Fruit fly (Drosophila melanogaster): Measurements from ENCODE around the gene Paf-AHalpha.

The Paf-AHalpha gene

dm6 chrX:15778846-15779245 lies 6.5 kb downstream of the Paf-AHalpha start, which contains the start of gene CG43673:
Gene CG43673 (plus strand): TSS chrX:15779146.
- no peak for TF ChIP-seq Snoo (tag; optimal IDR thresholded peaks at IDR 0.05)
- TF ChIP-seq CG14655 (GFP tag; optimal IDR thresholded peaks at IDR 0.05): no peak
- TF ChIP-seq CG15710 (tag; optimal IDR thresholded peaks at IDR 0.05): no peak
- no peak for TF ChIP-seq fd96Ca (GFP tag; IDR thresholded peaks at IDR 0.05)
- no peak for TF ChIP-seq CG32121 (GFP tag; IDR thresholded peaks at IDR 0.05)
- TF ChIP-seq Ets98B (GFP tag; IDR thresholded peaks at IDR 0.05): no peak
- TF ChIP-seq CG17806 (tag; optimal IDR thresholded peaks at IDR 0.05): no peak
- no peak for TF ChIP-seq CG9948 (tag; optimal IDR thresholded peaks at IDR 0.05)
- TF ChIP-seq CG8301 (tag; optimal IDR thresholded peaks at IDR 0.05): no peak
- no peak for TF ChIP-seq Pif1B (GFP tag; optimal IDR thresholded peaks at IDR 0.05)
- no peak for TF ChIP-seq Pif1A (GFP tag; optimal IDR thresholded peaks at IDR 0.05)
- no peak for TF ChIP-seq EcR (GFP tag; optimal IDR thresholded peaks at IDR 0.05)
- TF ChIP-seq CG12605 (GFP tag; IDR thresholded peaks at IDR 0.05): no peak
- no peak for TF ChIP-seq CG4496 (GFP tag; IDR thresholded peaks at IDR 0.05)

- no peak for TF ChIP-seq rn (GFP tag; IDR thresholded peaks at IDR 0.05)
- no peak for TF ChIP-seq CG14655 (GFP tag; optimal IDR thresholded peaks at IDR 0.05)
- TF ChIP-seq CG13204 (GFP tag; optimal IDR thresholded peaks at IDR 0.05): no peak
- no peak for TF ChIP-seq CG4496 (GFP tag; IDR thresholded peaks at IDR 0.05)
These were observed 12.7 kb downstream of the Paf-AHalpha start, which contains the start of gene CG43672 for dm6 chrX:15772663-15773062. Gene CG43672 (plus strand): TSS chrX:15772963.

dm6 chrX:15769457-15769856 lies 15.9 kb downstream of the Paf-AHalpha start, which contains the start of gene CG33172:
Gene CG33172 (plus strand): TSS chrX:15769664.
- no peak for TF ChIP-seq CG32121 (GFP tag; IDR thresholded peaks at IDR 0.05)
- no peak for TF ChIP-seq CG17806 (tag; optimal IDR thresholded peaks at IDR 0.05)
- no peak for TF ChIP-seq CG34367 (tag; optimal IDR thresholded peaks at IDR 0.05)
- no peak for TF ChIP-seq CG9948 (tag; optimal IDR thresholded peaks at IDR 0.05)
- no peak for TF ChIP-seq CG14655 (GFP tag; optimal IDR thresholded peaks at IDR 0.05)
- TF ChIP-seq gl (tag; optimal IDR thresholded peaks at IDR 0.05): no peak
- TF ChIP-seq rn (GFP tag; IDR thresholded peaks at IDR 0.05): no peak
- TF ChIP-seq CG13204 (GFP tag; optimal IDR thresholded peaks at IDR 0.05): no peak
- no peak for TF ChIP-seq CG8301 (tag; optimal IDR thresholded peaks at IDR 0.05)
- TF ChIP-seq Ets98B (GFP tag; IDR thresholded peaks at IDR 0.05): no peak
- TF ChIP-seq CG12605 (GFP tag; IDR thresholded peaks at IDR 0.05): no peak
- TF ChIP-seq CG8159 (tag; optimal IDR thresholded peaks at IDR 0.05): no peak
- no peak for TF ChIP-seq Snoo (tag; optimal IDR thresholded peaks at IDR 0.05)
- no peak for TF ChIP-seq Pif1A (GFP tag; optimal IDR thresholded peaks at IDR 0.05)
- no peak for TF ChIP-seq CG10348 (GFP tag; IDR thresholded peaks at IDR 0.05)
- no peak for TF ChIP-seq Pif1B (GFP tag; optimal IDR thresholded peaks at IDR 0.05)

dm6 chrX:15766395-15766866 lies 19.0 kb downstream of the Paf-AHalpha start, which contains the start of gene CG8952:
Gene CG8952 (minus strand): TSS chrX:15766445.
- TF ChIP-seq Snoo (tag; optimal IDR thresholded peaks at IDR 0.05) (no peak), CG9948 (tag; optimal IDR thresholded peaks at IDR 0.05) (no peak), rn (GFP tag; IDR thresholded peaks at IDR 0.05) (no peak), EcR (GFP tag; optimal IDR thresholded peaks at IDR 0.05) (no peak), Pif1A (GFP tag; optimal IDR thresholded peaks at IDR 0.05) (no peak), gl (tag; optimal IDR thresholded peaks at IDR 0.05) (no peak), CG32121 (GFP tag; IDR thresholded peaks at IDR 0.05) (no peak), CG34367 (tag; optimal IDR thresholded peaks at IDR 0.05) (no peak), D1 (tag; optimal IDR thresholded peaks at IDR 0.05) (no peak), CG12605 (GFP tag; IDR thresholded peaks at IDR 0.05) (no peak), CG4496 (GFP tag; IDR thresholded peaks at IDR 0.05) (no peak), fd96Ca (GFP tag; IDR thresholded peaks at IDR 0.05) (no peak), Ets98B (GFP tag; IDR thresholded peaks at IDR 0.05) (no peak), CG13204 (GFP tag; optimal IDR thresholded peaks at IDR 0.05) (no peak)

dm6 chrX:15762723-15763122 lies 22.7 kb downstream of the Paf-AHalpha start, which contains the start of gene Polr3A:
Gene Polr3A (plus strand): TSS chrX:15762956.
- TF ChIP-seq gl (tag; optimal IDR thresholded peaks at IDR 0.05) (no peak), CG9948 (tag; optimal IDR thresholded peaks at IDR 0.05) (no peak), EcR (GFP tag; optimal IDR thresholded peaks at IDR 0.05) (no peak), Ets98B (GFP tag; IDR thresholded peaks at IDR 0.05) (no peak), CG8159 (tag; optimal IDR thresholded peaks at IDR 0.05) (no peak), Pif1B (GFP tag; optimal IDR thresholded peaks at IDR 0.05) (no peak), CG17806 (tag; optimal IDR thresholded peaks at IDR 0.05) (no peak), CG14655 (GFP tag; optimal IDR thresholded peaks at IDR 0.05) (no peak), CG13204 (GFP tag; optimal IDR thresholded peaks at IDR 0.05) (no peak), Pif1A (GFP tag; optimal IDR thresholded peaks at IDR 0.05) (no peak), Snoo (tag; optimal IDR thresholded peaks at IDR 0.05) (no peak), CG32121 (GFP tag; IDR thresholded peaks at IDR 0.05) (no peak), CG8301 (tag; optimal IDR thresholded peaks at IDR 0.05) (no peak), CG34367 (tag; optimal IDR thresholded peaks at IDR 0.05) (no peak), CG12605 (GFP tag; IDR thresholded peaks at IDR 0.05) (no peak), CG15710 (tag; optimal IDR thresholded peaks at IDR 0.05) (no peak), fd96Ca (GFP tag; IDR thresholded peaks at IDR 0.05) (no peak), CG10348 (GFP tag; IDR thresholded peaks at IDR 0.05) (no peak), CG4496 (GFP tag; IDR thresholded peaks at IDR 0.05) (no peak), rn (GFP tag; IDR thresholded peaks at IDR 0.05) (no peak)

dm6 chrX:15761298-15761640 lies 24.1 kb downstream of the Paf-AHalpha start:
- TF ChIP-seq CG32121 (GFP tag; IDR thresholded peaks at IDR 0.05): no peak
- TF ChIP-seq Ets98B (GFP tag; IDR thresholded peaks at IDR 0.05): no peak
- TF ChIP-seq Pif1A (GFP tag; optimal IDR thresholded peaks at IDR 0.05): no peak
- no peak for TF ChIP-seq gl (tag; optimal IDR thresholded peaks at IDR 0.05)
- TF ChIP-seq CG8159 (tag; optimal IDR thresholded peaks at IDR 0.05): no peak
- TF ChIP-seq Pif1B (GFP tag; optimal IDR thresholded peaks at IDR 0.05): no peak
- no peak for TF ChIP-seq CG17806 (tag; optimal IDR thresholded peaks at IDR 0.05)
